Fruit fly (Drosophila melanogaster): Measurements from ENCODE around the gene CG31815.
A peak's percentile ranks its signal among the peaks of the same experiment; 100 is the strongest.

The CG31815 gene

DNA sequence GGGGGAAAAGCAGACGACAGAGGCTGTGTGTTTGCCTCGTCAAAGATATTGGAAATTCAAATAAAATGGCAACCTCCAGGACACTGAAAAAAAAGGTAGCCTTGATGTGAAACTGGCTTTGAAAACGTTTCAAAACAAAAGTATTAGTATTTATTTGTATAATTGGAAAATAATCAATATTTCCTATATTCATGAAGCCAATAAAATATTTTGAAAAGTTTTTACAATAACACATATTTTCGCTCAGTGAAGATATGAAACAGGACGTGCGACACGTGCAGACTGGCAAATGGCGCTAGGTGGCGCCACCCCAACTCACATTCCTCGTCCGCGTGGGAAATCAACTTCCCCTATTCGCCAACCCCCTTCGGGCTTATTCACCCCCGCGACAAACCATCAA is 42.2 kb downstream of the CG31815 start (continued):
- TF ChIP-seq CG6791 (GFP tag; IDR thresholded peaks at IDR 0.05; ENCODE audit: partially characterized antibody) (no peak), grau (tag; optimal IDR thresholded peaks at IDR 0.05) (peak; percentile 66), CG3838 (GFP tag; optimal IDR thresholded peaks at IDR 0.05) (no peak), CG17568 (GFP tag; optimal IDR thresholded peaks at IDR 0.05) (no peak), Dip2 (GFP tag; IDR thresholded peaks at IDR 0.05) (no peak), Dip3 (GFP tag; optimal IDR thresholded peaks at IDR 0.05) (no peak), CG10543 (GFP tag; optimal IDR thresholded peaks at IDR 0.05) (no peak), psq (GFP tag; optimal IDR thresholded peaks at IDR 0.05) (no peak), Gsc (GFP tag; IDR thresholded peaks at IDR 0.05) (no peak), tgo (GFP tag; IDR thresholded peaks at IDR 0.05) (peak; percentile 61), Lpt (GFP tag; optimal IDR thresholded peaks at IDR 0.05) (no peak), nmo (GFP tag; optimal IDR thresholded peaks at IDR 0.05) (peak; percentile 32), CG17361 (GFP tag; IDR thresholded peaks at IDR 0.05) (peak; percentile 55; the same call in 2 of the 3 replicates), zf30C (GFP tag; optimal IDR thresholded peaks at IDR 0.05) (peak; percentile 46), fu2 (GFP tag; optimal IDR thresholded peaks at IDR 0.05) (no peak), CG11695 (GFP tag; IDR thresholded peaks at IDR 0.05) (0 out of 3 replicates have a peak, but pooled peaks have one; percentile 47), lab (GFP tag; optimal IDR thresholded peaks at IDR 0.05) (peak; percentile 87), al (GFP tag; IDR thresholded peaks at IDR 0.05) (no peak), tna (GFP tag; IDR thresholded peaks at IDR 0.05; ENCODE audit: partially characterized antibody) (no peak), PHDP (tag; optimal IDR thresholded peaks at IDR 0.05) (peak; percentile 59), ems (GFP tag; optimal IDR thresholded peaks at IDR 0.05) (peak; percentile 27), Drgx (GFP tag; IDR thresholded peaks at IDR 0.05) (no peak), YL-1 (GFP tag; optimal IDR thresholded peaks at IDR 0.05) (no peak), CG7357 (GFP tag; IDR thresholded peaks at IDR 0.05) (no peak), sqz (GFP tag; optimal IDR thresholded peaks at IDR 0.05) (no peak), B-H2 (GFP tag; optimal IDR thresholded peaks at IDR 0.05) (no peak), CG10267 (tag; optimal IDR thresholded peaks at IDR 0.05) (peak; percentile 31), CG4424 (GFP tag; optimal IDR thresholded peaks at IDR 0.05) (peak; percentile 47), CG8359 (GFP tag; optimal IDR thresholded peaks at IDR 0.05; ENCODE audit: borderline replicate concordance) (no peak), dimm (GFP tag; IDR thresholded peaks at IDR 0.05) (no peak), ash1 (GFP tag; optimal IDR thresholded peaks at IDR 0.05) (no peak), gce (GFP tag; IDR thresholded peaks at IDR 0.05) (no peak), CG5953 (GFP tag; IDR thresholded peaks at IDR 0.05) (no peak), MBD-R2 (GFP tag; IDR thresholded peaks at IDR 0.05) (no peak), Hey (tag; optimal IDR thresholded peaks at IDR 0.05) (peak; percentile 44), Hr51 (GFP tag; optimal IDR thresholded peaks at IDR 0.05) (peak; percentile 42 to 60), gt (GFP tag; IDR thresholded peaks at IDR 0.05) (no peak), CG12299 (tag; optimal IDR thresholded peaks at IDR 0.05) (peak; percentile 33), cad (GFP tag; optimal IDR thresholded peaks at IDR 0.05) (no peak), CG13424 (tag; optimal IDR thresholded peaks at IDR 0.05) (peak; percentile 58), lmd (GFP tag; IDR thresholded peaks at IDR 0.05) (peak; percentile 58), CG17912 (GFP tag; optimal IDR thresholded peaks at IDR 0.05) (no peak), CG3065 (GFP tag; optimal IDR thresholded peaks at IDR 0.05) (no peak), lilli (GFP tag; optimal IDR thresholded peaks at IDR 0.05) (peak; percentile 50), E2f2 (GFP tag; IDR thresholded peaks at IDR 0.05) (peak; percentile 16; the same call in 1 of the 2 replicates), fd64A (GFP tag; optimal IDR thresholded peaks at IDR 0.05) (no peak), CG4404 (GFP tag; IDR thresholded peaks at IDR 0.05) (no peak), Hr3 (GFP tag; optimal IDR thresholded peaks at IDR 0.05) (peak; percentile 34), bab2 (GFP tag; optimal IDR thresholded peaks at IDR 0.05) (no peak), CG4617 (GFP tag; optimal IDR thresholded peaks at IDR 0.05; ENCODE audit: borderline replicate concordance) (no peak), pnt (GFP tag; optimal IDR thresholded peaks at IDR 0.05) (no peak), Nf-YA (GFP tag; IDR thresholded peaks at IDR 0.05) (no peak)
